Worm (Caenorhabditis elegans) whole organism, young adult: ENCODE results near the gene F01F1.2.

Source experiments
- B0035.1 ChIP-seq: sonication (generic microtip); optimal IDR thresholded peaks from 2 replicates; lab custom pipeline; 2016; ENCODE audit warnings: missing genetic modification characterization, mild to moderate bottlenecking, missing compliant biosample characterization, missing genotype, missing genetic modification reagents
- B0261.1 ChIP-seq: sonication (generic microtip); optimal IDR thresholded peaks from 2 replicates; lab custom pipeline; 2016; ENCODE audit warnings: mild to moderate bottlenecking, missing genetic modification characterization, moderate library complexity, missing compliant biosample characterization
- D2030.7 ChIP-seq: fragments of 200-800 bp; sonication (Bioruptor generic); IDR thresholded peaks from 2 replicates; pipeline ENCODE4 v1.3.6; 2022; ENCODE audit warnings: missing genetic modification reagents, missing genetic modification characterization, missing compliant biosample characterization
- F23B12.7 ChIP-seq: sonication (generic microtip); optimal IDR thresholded peaks from 2 replicates; lab custom pipeline; 2017; ENCODE audit warnings: missing genetic modification characterization, mild to moderate bottlenecking, missing compliant biosample characterization, antibody characterized with exemption, moderate library complexity; ENCODE audit not compliant: insufficient read depth
- F37B4.10 ChIP-seq: fragments of 200-800 bp; sonication (Bioruptor generic); IDR thresholded peaks from 2 replicates; pipeline ENCODE4 v1.3.6; 2022; ENCODE audit warnings: missing genetic modification characterization, missing compliant biosample characterization
- F52B5.7 ChIP-seq: sonication (generic microtip); optimal IDR thresholded peaks from 2 replicates; lab custom pipeline; 2016; ENCODE audit warnings: mild to moderate bottlenecking, missing genetic modification characterization, missing compliant biosample characterization
- ama-1 ChIP-seq, 3 experiments: fragments of 150-350 bp in 1 of 3; sonication (generic microtip) in 2 of 3; optimal IDR thresholded peaks; 2 replicates each; lab custom pipeline; 2014 to 2018; ENCODE audit warnings: missing biosample characterization in 2 of 3, missing genetic modification characterization in 2 of 3, missing genetic modification reagents in 2 of 3
- atf-7 ChIP-seq: sonication (generic microtip); optimal IDR thresholded peaks from 2 replicates; lab custom pipeline; 2017; ENCODE audit warnings: mild to moderate bottlenecking, missing genetic modification characterization, missing compliant biosample characterization
- attf-5 ChIP-seq: fragments of 200-800 bp; sonication (Bioruptor generic); optimal IDR thresholded peaks from 2 replicates; lab custom pipeline; 2018; ENCODE audit warnings: mild to moderate bottlenecking, missing genetic modification characterization, missing compliant biosample characterization
- attf-6 ChIP-seq: fragments of 200-800 bp; sonication (Bioruptor generic); IDR thresholded peaks from 2 replicates; pipeline ENCODE4 v1.3.6; 2022; ENCODE audit warnings: missing genetic modification reagents, missing genetic modification characterization, missing compliant biosample characterization
- cebp-1 ChIP-seq, 2 experiments: fragments of 200-800 bp in 1 of 2; sonication (Bioruptor generic) in 1 of 2; sonication (generic microtip) in 1 of 2; IDR thresholded peaks in 1 of 2; optimal IDR thresholded peaks in 1 of 2; 2 replicates each; pipeline versions ENCODE4 v1.3.6 to Lab custom; 2017 to 2022; ENCODE audit warnings: missing compliant biosample characterization in 2 of 2, missing genetic modification characterization in 2 of 2, mild to moderate bottlenecking in 1 of 2, missing genetic modification reagents in 1 of 2, moderate library complexity in 1 of 2
- egl-44 ChIP-seq: fragments of 200-800 bp; sonication (Bioruptor generic); IDR thresholded peaks from 2 replicates; pipeline ENCODE4 v1.3.6; 2022; ENCODE audit warnings: missing genetic modification reagents, missing genetic modification characterization, missing compliant biosample characterization
- ets-4 ChIP-seq: fragments of 200-800 bp; sonication (Bioruptor generic); optimal IDR thresholded peaks from 2 replicates; lab custom pipeline; 2018; ENCODE audit warnings: mild to moderate bottlenecking, missing genetic modification characterization, missing compliant biosample characterization
- hmg-1.2 ChIP-seq: fragments of 200-800 bp; sonication (Bioruptor generic); IDR thresholded peaks from 2 replicates; pipeline ENCODE4 v1.3.6; 2022; ENCODE audit warnings: missing genetic modification reagents, missing genetic modification characterization, missing compliant biosample characterization
- let-526 ChIP-seq: fragments of 200-800 bp; sonication (Bioruptor generic); IDR thresholded peaks from 2 replicates; pipeline ENCODE4 v1.3.6; 2022; ENCODE audit warnings: missing genetic modification reagents, missing genetic modification characterization, missing compliant biosample characterization
- let-607 ChIP-seq, 2 experiments: fragments of 200-800 bp in 1 of 2; sonication (Bioruptor generic) in 1 of 2; sonication (generic microtip) in 1 of 2; optimal IDR thresholded peaks; 2 replicates each; lab custom pipeline; 2016 to 2018; ENCODE audit warnings: mild to moderate bottlenecking in 2 of 2, missing compliant biosample characterization in 2 of 2, missing genetic modification characterization in 2 of 2, moderate library complexity in 2 of 2, missing genotype in 1 of 2
- lin-40 ChIP-seq: sonication (generic microtip); optimal IDR thresholded peaks from 2 replicates; lab custom pipeline; 2016; ENCODE audit warnings: missing genetic modification characterization, mild to moderate bottlenecking, missing compliant biosample characterization, missing genotype, missing genetic modification reagents
- lin-54 ChIP-seq: fragments of 200-800 bp; sonication (Bioruptor generic); optimal IDR thresholded peaks from 2 replicates; lab custom pipeline; 2018; ENCODE audit warnings: mild to moderate bottlenecking, missing genetic modification characterization, missing compliant biosample characterization
- madf-10 ChIP-seq: sonication (generic microtip); optimal IDR thresholded peaks from 2 replicates; lab custom pipeline; 2016; ENCODE audit warnings: mild to moderate bottlenecking, missing genetic modification characterization, missing compliant biosample characterization
- madf-3 ChIP-seq: fragments of 200-800 bp; sonication (Bioruptor generic); IDR thresholded peaks from 2 replicates; pipeline ENCODE4 v1.3.6; 2022; ENCODE audit warnings: missing genetic modification reagents, missing genetic modification characterization, missing compliant biosample characterization
- madf-8 ChIP-seq: fragments of 200-800 bp; sonication (Bioruptor generic); conservative IDR thresholded peaks from 2 replicates; pipeline ENCODE4 v1.3.6; 2022; ENCODE audit warnings: missing genetic modification reagents, missing genetic modification characterization, missing compliant biosample characterization
- nfyb-1 ChIP-seq: fragments of 200-800 bp; sonication (Bioruptor generic); IDR thresholded peaks from 2 replicates; pipeline ENCODE4 v1.3.6; 2022; ENCODE audit warnings: missing genetic modification reagents, missing genetic modification characterization, missing compliant biosample characterization
- nhr-80 ChIP-seq: sonication (generic microtip); optimal IDR thresholded peaks from 2 replicates; lab custom pipeline; 2016; ENCODE audit warnings: missing genetic modification characterization, missing compliant biosample characterization
- nhr-90 ChIP-seq: sonication (generic microtip); optimal IDR thresholded peaks from 2 replicates; lab custom pipeline; 2016; ENCODE audit warnings: missing genotype, mild to moderate bottlenecking, missing genetic modification characterization, missing compliant biosample characterization
- pha-4 ChIP-seq: fragments of 150-350 bp; sonication (generic microtip); optimal IDR thresholded peaks from 2 replicates; lab custom pipeline; 2014; ENCODE audit warnings: missing biosample characterization, missing genetic modification reagents, missing genetic modification characterization
- snpc-3.4 ChIP-seq: sonication (generic microtip); optimal IDR thresholded peaks from 2 replicates; lab custom pipeline; 2017; ENCODE audit warnings: missing genetic modification characterization, mild to moderate bottlenecking, missing compliant biosample characterization, antibody characterized with exemption, moderate library complexity, missing genotype, missing genetic modification reagents
- snpc-4 ChIP-seq, 5 experiments: fragments of 150-350 bp in 1 of 5; sonication (generic microtip) in 4 of 5; optimal IDR thresholded peaks; 2 replicates each; lab custom pipeline; 2014 to 2018; ENCODE audit warnings: missing genetic modification characterization in 5 of 5, missing biosample characterization in 3 of 5, antibody characterized with exemption in 2 of 5, mild to moderate bottlenecking in 2 of 5, missing compliant biosample characterization in 2 of 5, missing genotype in 2 of 5, moderate library complexity in 2 of 5, missing genetic modification reagents in 1 of 5
- tbx-9 ChIP-seq: sonication (generic microtip); optimal IDR thresholded peaks from 2 replicates; lab custom pipeline; 2016; ENCODE audit warnings: borderline replicate concordance, missing genetic modification characterization, inconsistent platforms, missing compliant biosample characterization
- unc-62 ChIP-seq: fragments of 150-350 bp; optimal IDR thresholded peaks from 2 replicates; lab custom pipeline; 2014; ENCODE audit warnings: missing biosample characterization, missing genetic modification reagents, missing genetic modification characterization
- ztf-22 ChIP-seq: fragments of 200-800 bp; sonication (Bioruptor generic); optimal IDR thresholded peaks from 2 replicates; lab custom pipeline; 2018; ENCODE audit warnings: mild to moderate bottlenecking, missing genetic modification characterization, moderate library complexity, missing compliant biosample characterization

F01F1.2 gene

DNA sequence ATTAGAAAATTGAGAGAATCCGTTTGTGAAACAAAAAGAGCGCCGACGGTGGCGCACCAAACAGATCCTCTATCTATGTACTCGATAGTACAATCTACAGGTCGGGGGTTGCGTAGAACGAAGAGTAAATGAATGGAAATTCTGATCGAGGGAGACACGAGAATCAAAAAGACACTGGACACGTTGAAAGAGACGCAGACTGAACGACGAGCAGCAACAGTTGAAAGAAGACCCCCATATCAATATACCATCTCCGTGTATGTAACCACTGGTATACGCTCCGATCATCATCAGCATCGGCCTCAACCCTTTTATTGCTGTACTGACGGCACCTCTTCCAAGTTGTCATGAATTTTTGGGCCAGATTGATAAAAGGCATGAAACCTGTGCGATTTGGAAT, 42.1 kb upstream of the F01F1.2 start:
- TF ChIP-seq let-526 (GFP tag; lab: Robert Waterston, UW) (0 out of 2 replicates have a peak, but pooled peaks have one; percentile 6), hmg-1.2 (GFP tag; lab: Robert Waterston, UW) (peak; percentile 28; the same call in 1 of the 2 replicates), ztf-22 (GFP tag; lab: Kevin White, UChicago) (no peak), F37B4.10 (GFP tag; lab: Robert Waterston, UW) (0 out of 2 replicates have a peak, but pooled peaks have one; percentile 28), madf-3 (no peak)

DNA sequence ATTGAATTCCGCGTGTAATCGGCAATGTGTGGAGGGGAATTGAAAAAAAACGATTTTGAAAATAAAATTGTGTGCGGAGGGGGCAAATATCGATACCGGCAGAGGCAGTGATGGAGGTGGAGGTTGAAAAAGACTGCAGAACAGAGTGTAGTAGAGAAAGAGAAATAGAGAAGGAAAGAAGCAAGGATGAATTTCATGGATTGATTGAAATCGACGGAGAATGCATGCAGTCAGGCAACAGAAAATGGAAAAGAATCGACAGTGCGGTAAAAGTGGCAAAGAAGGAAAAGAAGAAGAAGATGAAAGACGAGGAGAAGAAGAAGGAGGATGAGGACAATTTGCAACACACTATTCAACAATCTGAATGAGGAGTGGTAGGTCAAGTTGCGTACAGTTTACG, 41.5 kb upstream of the F01F1.2 start, which contains the start of gene W04D12.1:
TSS of gene W04D12.1 (plus strand) at position 111 of the 400 bp plus-strand sequence.
- TF ChIP-seq hmg-1.2 (GFP tag; lab: Robert Waterston, UW) = peak; percentile 58; the same call in 1 of the 2 replicates
- TF ChIP-seq cebp-1 (GFP tag; IDR thresholded peaks at IDR 0.05; lab: Robert Waterston, UW) = no peak
- no peak for TF ChIP-seq cebp-1 (tag; optimal IDR thresholded peaks at IDR 0.05; lab: Kevin White, UChicago)

DNA sequence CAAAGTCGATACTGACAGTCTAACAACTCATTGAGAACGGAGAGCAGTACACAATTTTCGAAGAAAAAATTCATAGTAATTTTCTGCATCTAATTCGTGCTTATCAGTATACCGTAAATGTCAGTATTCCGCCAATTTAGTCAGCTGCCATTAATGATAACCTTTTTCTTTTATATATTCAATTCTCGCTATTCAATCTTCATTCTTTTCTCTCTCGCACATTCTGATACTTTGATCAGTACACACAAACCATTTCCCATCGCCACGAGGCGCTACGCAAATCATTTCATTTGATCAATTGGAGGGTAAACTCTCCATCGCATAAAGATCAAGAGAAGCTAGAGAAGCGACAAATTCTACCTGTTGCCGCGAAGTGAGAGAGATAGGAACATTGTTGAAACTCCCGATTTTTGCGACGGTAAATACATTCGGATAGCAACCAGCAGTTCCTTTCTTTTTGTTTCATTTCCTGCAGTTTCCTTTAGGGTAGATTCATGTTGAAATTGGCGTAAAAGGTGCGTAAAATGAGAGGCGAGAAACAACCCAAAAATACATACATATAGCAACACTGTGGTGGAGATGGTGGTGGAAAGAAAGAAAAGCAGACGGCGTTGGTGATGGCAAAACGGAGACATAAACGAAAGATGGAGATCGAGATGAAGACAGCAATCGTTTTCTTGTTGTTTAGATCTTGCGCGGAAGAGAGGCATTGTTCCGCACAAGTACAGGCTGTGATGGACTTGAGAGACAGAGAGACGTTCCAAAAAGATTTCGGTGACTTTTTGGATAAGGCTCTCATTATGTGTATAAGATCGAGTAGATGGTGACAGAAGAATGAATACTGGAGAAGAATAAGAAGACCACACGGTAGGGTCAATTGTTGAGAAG, 40.0 kb upstream of the F01F1.2 start:
- no peak for TF ChIP-seq F52B5.7 (tag; lab: Kevin White, UChicago)
- TF ChIP-seq nhr-80 (tag; lab: Kevin White, UChicago) = peak; percentile 97
- TF ChIP-seq pha-4 = peak; percentile 66
- TF ChIP-seq atf-7 (tag; lab: Kevin White, UChicago) = peak; percentile 53
- peak; percentile 77 for TF ChIP-seq ama-1 (optimal IDR thresholded peaks at IDR 0.05; lab: Kevin White, UChicago)
- TF ChIP-seq ama-1 (GFP tag; optimal IDR thresholded peaks at IDR 0.05; lab: Kevin White, UChicago) = no peak
- peak; percentile 3 for TF ChIP-seq attf-5
- TF ChIP-seq attf-6 (GFP tag; lab: Robert Waterston, UW) = no peak
- TF ChIP-seq madf-3 = no peak
- no peak for TF ChIP-seq snpc-3.4 (tag; lab: Kevin White, UChicago)
- no peak for TF ChIP-seq tbx-9 (tag; lab: Kevin White, UChicago)
- TF ChIP-seq lin-40 (tag; lab: Kevin White, UChicago) = peak; percentile 34
- TF ChIP-seq madf-10 = peak; percentile 41
- no peak for TF ChIP-seq B0035.1 (tag; lab: Kevin White, UChicago)
- TF ChIP-seq let-607 (tag; optimal IDR thresholded peaks at IDR 0.05; lab: Kevin White, UChicago) = peak in 1 of 2 experiments; percentile 64
- no peak for TF ChIP-seq ztf-22 (GFP tag; lab: Kevin White, UChicago)
- TF ChIP-seq lin-54 (GFP tag; lab: Kevin White, UChicago) = peak; percentile 9
- peak; percentile 60; the same call in 1 of the 2 replicates for TF ChIP-seq nfyb-1 (GFP tag; lab: Robert Waterston, UW)
- TF ChIP-seq madf-8 (GFP tag; lab: Robert Waterston, UW) = no peak
- no peak for TF ChIP-seq B0261.1 (tag; lab: Kevin White, UChicago)
- TF ChIP-seq ets-4 (GFP tag; lab: Kevin White, UChicago) = peak; percentile 58
- TF ChIP-seq nhr-90 (tag; lab: Kevin White, UChicago) = peak; percentile 19
- TF ChIP-seq F23B12.7 (tag; lab: Kevin White, UChicago) = peak; percentile 29
- no peak for TF ChIP-seq cebp-1 (GFP tag; IDR thresholded peaks at IDR 0.05; lab: Robert Waterston, UW)
- peak; percentile 53 for TF ChIP-seq cebp-1 (tag; optimal IDR thresholded peaks at IDR 0.05; lab: Kevin White, UChicago)
- TF ChIP-seq egl-44 = 0 out of 2 replicates have a peak, but pooled peaks have one; percentile 17
- no peak for TF ChIP-seq unc-62
- TF ChIP-seq snpc-4 (GFP tag; optimal IDR thresholded peaks at IDR 0.05; lab: Kevin White, UChicago) = no peak
- peak in 1 of 4 experiments; percentile 33 for TF ChIP-seq snpc-4 (tag; optimal IDR thresholded peaks at IDR 0.05; lab: Kevin White, UChicago)
- TF ChIP-seq D2030.7 = no peak
